Worm (Caenorhabditis elegans): ENCODE measurements around the gene abu-11.

Gene abu-11

ce11 chrII:162182-162581 is 32.2 kb downstream of the abu-11 start, which contains the start of gene etr-1 (continued):
- peak; percentile 50 for TF ChIP-seq attf-5 (GFP tag; optimal IDR thresholded peaks at IDR 0.05)
- TF ChIP-seq F52B5.7 (tag; optimal IDR thresholded peaks at IDR 0.05) = no peak
- no peak for TF ChIP-seq tlf-1 (GFP tag; optimal IDR thresholded peaks at IDR 0.05)
- TF ChIP-seq madf-8 (GFP tag; conservative IDR thresholded peaks at IDR 0.05) = no peak
- no peak for TF ChIP-seq lin-26 (GFP tag; IDR thresholded peaks at IDR 0.05)
- peak; percentile 83 for TF ChIP-seq ets-4 (GFP tag; optimal IDR thresholded peaks at IDR 0.05)
- no peak for TF ChIP-seq let-607 (tag; optimal IDR thresholded peaks at IDR 0.05)
- peak; percentile 19 for TF ChIP-seq lin-40 (tag; optimal IDR thresholded peaks at IDR 0.05)
- TF ChIP-seq ceh-91 (GFP tag; IDR thresholded peaks at IDR 0.05) = no peak
- no peak for TF ChIP-seq atf-7 (tag; optimal IDR thresholded peaks at IDR 0.05)
- TF ChIP-seq nhr-80 (tag; optimal IDR thresholded peaks at IDR 0.05) = peak; percentile 99
- TF ChIP-seq nhr-179 (tag; optimal IDR thresholded peaks at IDR 0.05) = no peak
- peak; percentile 83 for TF ChIP-seq dox-1 (GFP tag; IDR thresholded peaks at IDR 0.05)

ce11 chrII:161275-161674 is 33.1 kb downstream of the abu-11 start:
- no peak for TF ChIP-seq nhr-80 (tag; optimal IDR thresholded peaks at IDR 0.05)
- no peak for TF ChIP-seq egl-18 (GFP tag; IDR thresholded peaks at IDR 0.05)
- no peak for TF ChIP-seq unc-130 (GFP tag; optimal IDR thresholded peaks at IDR 0.05)
- TF ChIP-seq ceh-79 (tag; optimal IDR thresholded peaks at IDR 0.05) = no peak
- no peak for TF ChIP-seq ztf-3 (GFP tag; optimal IDR thresholded peaks at IDR 0.05)
- TF ChIP-seq pbrm-1 (GFP tag; IDR thresholded peaks at IDR 0.05) = no peak
- TF ChIP-seq nhr-179 (tag; optimal IDR thresholded peaks at IDR 0.05) = no peak
- TF ChIP-seq cebp-1 (GFP tag; IDR thresholded peaks at IDR 0.05) = no peak
- no peak for TF ChIP-seq cebp-1 (tag; optimal IDR thresholded peaks at IDR 0.05)
- TF ChIP-seq hsf-1 (GFP tag; IDR thresholded peaks at IDR 0.05) = no peak
- no peak for TF ChIP-seq ztf-18 (tag; optimal IDR thresholded peaks at IDR 0.05)
- TF ChIP-seq B0336.3 (GFP tag; IDR thresholded peaks at IDR 0.05) = no peak
- TF ChIP-seq nfya-1 (tag; optimal IDR thresholded peaks at IDR 0.05; ENCODE audit: borderline replicate concordance, insufficient read depth) = no peak
- no peak for TF ChIP-seq ztf-26 (tag; optimal IDR thresholded peaks at IDR 0.05)
- no peak for TF ChIP-seq die-1 (tag; optimal IDR thresholded peaks at IDR 0.05)
- no peak for TF ChIP-seq let-607 (tag; optimal IDR thresholded peaks at IDR 0.05)
- TF ChIP-seq F49E8.2 (tag; optimal IDR thresholded peaks at IDR 0.05; ENCODE audit: insufficient read depth) = no peak
- no peak for TF ChIP-seq pha-4 (tag; optimal IDR thresholded peaks at IDR 0.05)
- no peak for TF ChIP-seq nhr-120 (GFP tag; IDR thresholded peaks at IDR 0.05)
- TF ChIP-seq dpl-1 (GFP tag; optimal IDR thresholded peaks at IDR 0.05) = no peak

DNA sequence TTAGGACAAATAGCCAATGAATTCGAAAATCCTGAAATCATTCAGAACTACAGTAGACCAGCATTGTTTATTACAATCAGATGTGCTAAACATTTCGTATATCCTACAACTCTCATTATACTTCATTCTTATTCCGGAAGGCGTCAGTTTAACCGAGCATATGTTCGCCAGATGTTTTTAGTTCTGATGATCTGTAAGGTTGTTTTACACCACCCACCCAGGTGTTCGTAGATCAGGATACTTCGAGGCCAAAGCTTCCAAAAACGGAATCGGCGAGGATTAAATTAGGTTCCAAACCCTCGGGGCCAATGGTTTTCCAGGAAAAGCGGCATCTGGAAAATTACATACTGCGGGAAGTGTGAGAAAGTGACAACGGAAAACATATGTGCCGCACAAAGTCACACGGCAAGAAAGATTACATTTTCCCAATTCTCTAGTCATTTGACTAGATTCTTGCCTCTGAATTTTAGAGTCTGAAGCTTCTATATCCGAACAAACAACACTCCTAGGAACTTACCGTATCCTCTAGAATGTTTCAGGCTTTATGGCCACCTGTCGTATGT is 33.7 kb downstream of the abu-11 start:
- TF ChIP-seq ztf-25 (GFP tag; IDR thresholded peaks at IDR 0.05) = no peak
- TF ChIP-seq ceh-58 (GFP tag; IDR thresholded peaks at IDR 0.05) = no peak
- TF ChIP-seq aptf-2 (GFP tag; conservative IDR thresholded peaks at IDR 0.05) = no peak
- TF ChIP-seq nhr-179 (tag; optimal IDR thresholded peaks at IDR 0.05) = no peak
- no peak for TF ChIP-seq F23B12.7 (tag; optimal IDR thresholded peaks at IDR 0.05; ENCODE audit: insufficient read depth)
- no peak for TF ChIP-seq snpc-3.4 (tag; optimal IDR thresholded peaks at IDR 0.05)
- TF ChIP-seq tbx-9 (tag; optimal IDR thresholded peaks at IDR 0.05; ENCODE audit: borderline replicate concordance) = no peak
- no peak for TF ChIP-seq gei-17 (GFP tag; optimal IDR thresholded peaks at IDR 0.05)
- TF ChIP-seq B0019.2 (GFP tag; conservative IDR thresholded peaks at IDR 0.05) = no peak
- TF ChIP-seq egrh-3 (GFP tag; IDR thresholded peaks at IDR 0.05) = no peak
- TF ChIP-seq B0261.1 (tag; optimal IDR thresholded peaks at IDR 0.05) = no peak
- TF ChIP-seq F57A8.1 (GFP tag; optimal IDR thresholded peaks at IDR 0.05) = no peak
- no peak for TF ChIP-seq lsy-27 (tag; optimal IDR thresholded peaks at IDR 0.05; ENCODE audit: borderline replicate concordance, insufficient read depth)
- no peak for TF ChIP-seq ztf-26 (tag; optimal IDR thresholded peaks at IDR 0.05)
- no peak for TF ChIP-seq hlh-26 (GFP tag; conservative IDR thresholded peaks at IDR 0.05)
- no peak for TF ChIP-seq fkh-3 (tag; optimal IDR thresholded peaks at IDR 0.05)
